Worm (Caenorhabditis elegans) whole organism, young adult: ENCODE measurements around the gene C40H5.2.

Experiments used
- B0019.2 ChIP-seq: fragments of 200-800 bp; sonication (Bioruptor generic); conservative IDR thresholded peaks from 2 replicates; pipeline ENCODE4 v1.3.6; 2022; ENCODE audit warnings: missing genetic modification reagents, missing genetic modification characterization, missing compliant biosample characterization
- B0261.1 ChIP-seq: sonication (generic microtip); optimal IDR thresholded peaks from 2 replicates; lab custom pipeline; 2016; ENCODE audit warnings: mild to moderate bottlenecking, missing genetic modification characterization, moderate library complexity, missing compliant biosample characterization
- D2030.7 ChIP-seq: fragments of 200-800 bp; sonication (Bioruptor generic); IDR thresholded peaks from 2 replicates; pipeline ENCODE4 v1.3.6; 2022; ENCODE audit warnings: missing genetic modification reagents, missing genetic modification characterization, missing compliant biosample characterization
- F10E7.11 ChIP-seq: sonication (generic microtip); optimal IDR thresholded peaks from 2 replicates; lab custom pipeline; 2017; ENCODE audit warnings: mild to moderate bottlenecking, missing genetic modification characterization, moderate library complexity, missing compliant biosample characterization
- F22D6.2 ChIP-seq: sonication (generic microtip); optimal IDR thresholded peaks from 2 replicates; lab custom pipeline; 2016; ENCODE audit warnings: mild to moderate bottlenecking, missing genetic modification characterization, missing compliant biosample characterization
- F23B12.7 ChIP-seq: sonication (generic microtip); optimal IDR thresholded peaks from 2 replicates; lab custom pipeline; 2017; ENCODE audit warnings: missing genetic modification characterization, mild to moderate bottlenecking, missing compliant biosample characterization, antibody characterized with exemption, moderate library complexity; ENCODE audit not compliant: insufficient read depth
- F37B4.10 ChIP-seq: fragments of 200-800 bp; sonication (Bioruptor generic); IDR thresholded peaks from 2 replicates; pipeline ENCODE4 v1.3.6; 2022; ENCODE audit warnings: missing genetic modification characterization, missing compliant biosample characterization
- F52B5.7 ChIP-seq: sonication (generic microtip); optimal IDR thresholded peaks from 2 replicates; lab custom pipeline; 2016; ENCODE audit warnings: mild to moderate bottlenecking, missing genetic modification characterization, missing compliant biosample characterization
- F55B11.4 ChIP-seq: sonication (generic microtip); optimal IDR thresholded peaks from 2 replicates; lab custom pipeline; 2016; ENCODE audit warnings: missing compliant biosample characterization, missing genetic modification characterization, borderline replicate concordance; ENCODE audit not compliant: insufficient read depth
- F57C9.4 ChIP-seq: sonication (generic microtip); optimal IDR thresholded peaks from 2 replicates; lab custom pipeline; 2017; ENCODE audit warnings: mild to moderate bottlenecking, missing genetic modification characterization, missing compliant biosample characterization
- K11D2.4 ChIP-seq: fragments of 200-800 bp; sonication (Bioruptor generic); IDR thresholded peaks from 2 replicates; pipeline ENCODE4 v1.3.6; 2022; ENCODE audit warnings: missing genetic modification reagents, missing genetic modification characterization, missing compliant biosample characterization
- K12H6.12 ChIP-seq: fragments of 200-800 bp; sonication (Bioruptor generic); optimal IDR thresholded peaks from 2 replicates; lab custom pipeline; 2018; ENCODE audit warnings: mild to moderate bottlenecking, missing genetic modification characterization, missing compliant biosample characterization
- T07F8.4 ChIP-seq: sonication (generic microtip); optimal IDR thresholded peaks from 2 replicates; lab custom pipeline; 2016; ENCODE audit warnings: mild to moderate bottlenecking, missing genetic modification characterization, moderate library complexity, missing compliant biosample characterization
- Y56A3A.18 ChIP-seq: fragments of 200-800 bp; sonication (Bioruptor generic); IDR thresholded peaks from 2 replicates; pipeline ENCODE4 v1.3.6; 2022; ENCODE audit warnings: missing genetic modification reagents, missing genetic modification characterization, missing compliant biosample characterization
- akir-1 ChIP-seq: fragments of 200-800 bp; sonication (Bioruptor generic); optimal IDR thresholded peaks from 2 replicates; lab custom pipeline; 2018; ENCODE audit warnings: mild to moderate bottlenecking, missing genetic modification characterization, moderate library complexity, missing compliant biosample characterization
- ama-1 ChIP-seq, 3 experiments: fragments of 150-350 bp in 1 of 3; sonication (generic microtip) in 2 of 3; optimal IDR thresholded peaks; 2 replicates each; lab custom pipeline; 2014 to 2018; ENCODE audit warnings: missing biosample characterization in 2 of 3, missing genetic modification characterization in 2 of 3, missing genetic modification reagents in 2 of 3
- aptf-2 ChIP-seq: fragments of 200-800 bp; sonication (Bioruptor generic); conservative IDR thresholded peaks from 2 replicates; pipeline ENCODE4 v1.3.6; 2022; ENCODE audit warnings: missing genetic modification reagents, missing genetic modification characterization, missing compliant biosample characterization
- aptf-3 ChIP-seq: fragments of 200-800 bp; sonication (Bioruptor generic); IDR thresholded peaks from 2 replicates; pipeline ENCODE4 v1.3.6; 2022; ENCODE audit warnings: missing genetic modification characterization, missing compliant biosample characterization
- bed-1 ChIP-seq: fragments of 200-800 bp; sonication (Bioruptor generic); IDR thresholded peaks from 2 replicates; pipeline ENCODE4 v1.3.6; 2022; ENCODE audit warnings: missing genetic modification reagents, missing genetic modification characterization, missing compliant biosample characterization
- ceh-100 ChIP-seq: fragments of 200-800 bp; sonication (Bioruptor generic); IDR thresholded peaks from 2 replicates; pipeline ENCODE4 v1.3.6; 2022; ENCODE audit warnings: missing genetic modification reagents, missing genetic modification characterization, missing compliant biosample characterization
- ceh-79 ChIP-seq: sonication (generic microtip); optimal IDR thresholded peaks from 2 replicates; lab custom pipeline; 2017; ENCODE audit warnings: mild to moderate bottlenecking, missing genetic modification characterization, missing compliant biosample characterization
- dox-1 ChIP-seq: fragments of 200-800 bp; sonication (Bioruptor generic); IDR thresholded peaks from 2 replicates; pipeline ENCODE4 v1.3.6; 2022; ENCODE audit warnings: missing genetic modification reagents, missing genetic modification characterization, missing compliant biosample characterization
- fkh-3 ChIP-seq: sonication (generic microtip); optimal IDR thresholded peaks from 2 replicates; lab custom pipeline; 2016; ENCODE audit warnings: mild to moderate bottlenecking, missing genetic modification characterization, missing compliant biosample characterization
- hmg-1.2 ChIP-seq: fragments of 200-800 bp; sonication (Bioruptor generic); IDR thresholded peaks from 2 replicates; pipeline ENCODE4 v1.3.6; 2022; ENCODE audit warnings: missing genetic modification reagents, missing genetic modification characterization, missing compliant biosample characterization
- hsf-1 ChIP-seq: fragments of 200-800 bp; sonication (Bioruptor generic); IDR thresholded peaks from 2 replicates; pipeline ENCODE4 v1.3.6; 2022; ENCODE audit warnings: missing genetic modification reagents, missing genetic modification characterization, missing compliant biosample characterization
- lin-26 ChIP-seq: fragments of 200-800 bp; sonication (Bioruptor generic); IDR thresholded peaks from 2 replicates; pipeline ENCODE4 v1.3.6; 2022; ENCODE audit warnings: missing genetic modification reagents, missing genetic modification characterization, missing compliant biosample characterization
- lir-1 ChIP-seq: fragments of 200-800 bp; sonication (Bioruptor generic); conservative IDR thresholded peaks from 2 replicates; pipeline ENCODE4 v1.3.6; 2022; ENCODE audit warnings: missing genetic modification reagents, missing genetic modification characterization, missing compliant biosample characterization
- lsy-27 ChIP-seq: sonication (generic microtip); optimal IDR thresholded peaks from 2 replicates; lab custom pipeline; 2017; ENCODE audit warnings: missing genetic modification characterization, mild to moderate bottlenecking, missing compliant biosample characterization, antibody characterized with exemption, missing genotype, borderline replicate concordance; ENCODE audit not compliant: insufficient read depth
- madf-10 ChIP-seq: sonication (generic microtip); optimal IDR thresholded peaks from 2 replicates; lab custom pipeline; 2016; ENCODE audit warnings: mild to moderate bottlenecking, missing genetic modification characterization, missing compliant biosample characterization
- madf-3 ChIP-seq: fragments of 200-800 bp; sonication (Bioruptor generic); IDR thresholded peaks from 2 replicates; pipeline ENCODE4 v1.3.6; 2022; ENCODE audit warnings: missing genetic modification reagents, missing genetic modification characterization, missing compliant biosample characterization
- mcd-1 ChIP-seq: fragments of 200-800 bp; sonication (Bioruptor generic); IDR thresholded peaks from 2 replicates; pipeline ENCODE4 v1.3.6; 2022; ENCODE audit warnings: missing genetic modification reagents, missing genetic modification characterization, missing compliant biosample characterization
- mel-28 ChIP-seq: sonication (generic microtip); optimal IDR thresholded peaks from 2 replicates; lab custom pipeline; 2016; ENCODE audit warnings: borderline replicate concordance, mild to moderate bottlenecking, missing genetic modification characterization, missing compliant biosample characterization
- mes-4 ChIP-seq: sonication (generic microtip); optimal IDR thresholded peaks from 2 replicates; lab custom pipeline; 2016; ENCODE audit warnings: missing genotype, missing genetic modification characterization, missing compliant biosample characterization
- mxl-1 ChIP-seq: sonication (generic microtip); optimal IDR thresholded peaks from 2 replicates; lab custom pipeline; 2016; ENCODE audit warnings: missing genetic modification characterization, missing compliant biosample characterization
- nfya-2 ChIP-seq: fragments of 200-800 bp; sonication (Bioruptor generic); IDR thresholded peaks from 2 replicates; pipeline ENCODE4 v1.3.6; 2022; ENCODE audit warnings: missing genetic modification reagents, missing genetic modification characterization, missing compliant biosample characterization
- nhr-179 ChIP-seq: sonication (generic microtip); optimal IDR thresholded peaks from 2 replicates; lab custom pipeline; 2016; ENCODE audit warnings: mild to moderate bottlenecking, missing genetic modification characterization, missing compliant biosample characterization
- nhr-80 ChIP-seq: sonication (generic microtip); optimal IDR thresholded peaks from 2 replicates; lab custom pipeline; 2016; ENCODE audit warnings: missing genetic modification characterization, missing compliant biosample characterization
- rcor-1 ChIP-seq: fragments of 200-800 bp; sonication (Bioruptor generic); IDR thresholded peaks from 2 replicates; pipeline ENCODE4 v1.3.6; 2022; ENCODE audit warnings: missing genetic modification reagents, missing genetic modification characterization, missing compliant biosample characterization
- sea-2 ChIP-seq: fragments of 200-800 bp; sonication (Bioruptor generic); IDR thresholded peaks from 2 replicates; pipeline ENCODE4 v1.3.6; 2022; ENCODE audit warnings: missing genetic modification characterization, missing compliant biosample characterization
- snpc-4 ChIP-seq, 5 experiments: fragments of 150-350 bp in 1 of 5; sonication (generic microtip) in 4 of 5; optimal IDR thresholded peaks; 2 replicates each; lab custom pipeline; 2014 to 2018; ENCODE audit warnings: missing genetic modification characterization in 5 of 5, missing biosample characterization in 3 of 5, antibody characterized with exemption in 2 of 5, mild to moderate bottlenecking in 2 of 5, missing compliant biosample characterization in 2 of 5, missing genotype in 2 of 5, moderate library complexity in 2 of 5, missing genetic modification reagents in 1 of 5
- somi-1 ChIP-seq: fragments of 200-800 bp; sonication (Bioruptor generic); optimal IDR thresholded peaks from 2 replicates; lab custom pipeline; 2018; ENCODE audit warnings: mild to moderate bottlenecking, missing genetic modification characterization, missing compliant biosample characterization
- sptf-2 ChIP-seq: fragments of 200-800 bp; sonication (Bioruptor generic); optimal IDR thresholded peaks from 2 replicates; lab custom pipeline; 2018; ENCODE audit warnings: mild to moderate bottlenecking, missing genetic modification characterization, missing compliant biosample characterization
- ztf-18 ChIP-seq: sonication (generic microtip); optimal IDR thresholded peaks from 2 replicates; lab custom pipeline; 2016; ENCODE audit warnings: missing genotype, mild to moderate bottlenecking, missing genetic modification characterization, missing compliant biosample characterization
- ztf-22 ChIP-seq: fragments of 200-800 bp; sonication (Bioruptor generic); optimal IDR thresholded peaks from 2 replicates; lab custom pipeline; 2018; ENCODE audit warnings: mild to moderate bottlenecking, missing genetic modification characterization, moderate library complexity, missing compliant biosample characterization
- ztf-26 ChIP-seq: sonication (generic microtip); optimal IDR thresholded peaks from 2 replicates; lab custom pipeline; 2017; ENCODE audit warnings: missing genetic modification characterization, missing compliant biosample characterization
- ztf-28 ChIP-seq: fragments of 200-800 bp; sonication (Bioruptor generic); IDR thresholded peaks from 2 replicates; pipeline ENCODE4 v1.3.6; 2022; ENCODE audit warnings: missing genetic modification reagents, missing genetic modification characterization, missing compliant biosample characterization
- ztf-6 ChIP-seq: fragments of 200-800 bp; sonication (Bioruptor generic); IDR thresholded peaks from 2 replicates; pipeline ENCODE4 v1.3.6; 2022; ENCODE audit warnings: missing genetic modification reagents, missing genetic modification characterization, missing compliant biosample characterization

C40H5.2 gene

ce11 chrX:11792730-11793129, 46.9 kb downstream of the C40H5.2 start (continued):
- peak; percentile 15 for TF ChIP-seq nhr-80 (tag; lab: Kevin White, UChicago)
- no peak for TF ChIP-seq bed-1 (GFP tag; lab: Robert Waterston, UW)
- TF ChIP-seq madf-10, result peak; percentile 34
- TF ChIP-seq ztf-26, result no peak
- TF ChIP-seq, all 124 proteins: peak for 11

- TF ChIP-seq rcor-1 (no peak), somi-1 (peak; percentile 2), mxl-1 (tag; lab: Kevin White, UChicago) (no peak), F23B12.7 (no peak), F57C9.4 (no peak), F22D6.2 (tag; lab: Kevin White, UChicago) (no peak), nhr-80 (tag; lab: Kevin White, UChicago) (peak; percentile 78), nhr-179 (tag; lab: Kevin White, UChicago) (no peak), aptf-3 (no peak), ztf-6 (GFP tag; lab: Robert Waterston, UW) (no peak), T07F8.4 (tag; lab: Kevin White, UChicago) (no peak), nfya-2 (GFP tag; lab: Robert Waterston, UW) (no peak), F37B4.10 (no peak), akir-1 (GFP tag; lab: Kevin White, UChicago) (no peak), lin-26 (0 out of 2 replicates have a peak, but pooled peaks have one; percentile 46), hsf-1 (GFP tag; lab: Robert Waterston, UW) (no peak), madf-3 (no peak), F52B5.7 (no peak), F10E7.11 (no peak), dox-1 (GFP tag; lab: Robert Waterston, UW) (peak; percentile 69), snpc-4 (GFP tag; optimal IDR thresholded peaks at IDR 0.05; lab: Kevin White, UChicago) (no peak), snpc-4 (tag; optimal IDR thresholded peaks at IDR 0.05; lab: Kevin White, UChicago) (peak in 1 of 4 experiments; percentile 33), sea-2 (no peak), B0261.1 (no peak), B0019.2 (GFP tag; lab: Robert Waterston, UW) (no peak), ztf-18 (tag; lab: Kevin White, UChicago) (peak; percentile 7), ceh-79 (tag; lab: Kevin White, UChicago) (no peak), sptf-2 (no peak), lir-1 (GFP tag; lab: Robert Waterston, UW) (no peak), K11D2.4 (no peak), lsy-27 (tag; lab: Kevin White, UChicago) (no peak), mel-28 (tag; lab: Kevin White, UChicago) (no peak), K12H6.12 (tag; lab: Kevin White, UChicago) (no peak), aptf-2 (GFP tag; lab: Robert Waterston, UW) (no peak), D2030.7 (no peak), hmg-1.2 (GFP tag; lab: Robert Waterston, UW) (peak; percentile 90), ceh-100 (GFP tag; lab: Robert Waterston, UW) (no peak), mcd-1 (GFP tag; lab: Robert Waterston, UW) (no peak; the same call in 1 of the 2 replicates), ztf-22 (GFP tag; lab: Kevin White, UChicago) (no peak), Y56A3A.18 (no peak), F55B11.4 (tag; lab: Kevin White, UChicago) (no peak), mes-4 (tag; lab: Kevin White, UChicago) (no peak), ztf-28 (GFP tag; lab: Robert Waterston, UW) (no peak), ama-1 (optimal IDR thresholded peaks at IDR 0.05; lab: Kevin White, UChicago) (no peak), ama-1 (GFP tag; optimal IDR thresholded peaks at IDR 0.05; lab: Kevin White, UChicago) (no peak), fkh-3 (tag; lab: Kevin White, UChicago) (no peak)
These were observed 52.2 kb downstream of the C40H5.2 start, which contains the start of gene rsd-3 for ce11 chrX:11798057-11798555. rsd-3 (plus strand) TSS chrX:11798505.
